Worm (Caenorhabditis elegans): ENCODE results near the gene B0001.8.
A peak's percentile ranks its signal among the peaks of the same experiment; 100 is the strongest.

Gene B0001.8

DNA sequence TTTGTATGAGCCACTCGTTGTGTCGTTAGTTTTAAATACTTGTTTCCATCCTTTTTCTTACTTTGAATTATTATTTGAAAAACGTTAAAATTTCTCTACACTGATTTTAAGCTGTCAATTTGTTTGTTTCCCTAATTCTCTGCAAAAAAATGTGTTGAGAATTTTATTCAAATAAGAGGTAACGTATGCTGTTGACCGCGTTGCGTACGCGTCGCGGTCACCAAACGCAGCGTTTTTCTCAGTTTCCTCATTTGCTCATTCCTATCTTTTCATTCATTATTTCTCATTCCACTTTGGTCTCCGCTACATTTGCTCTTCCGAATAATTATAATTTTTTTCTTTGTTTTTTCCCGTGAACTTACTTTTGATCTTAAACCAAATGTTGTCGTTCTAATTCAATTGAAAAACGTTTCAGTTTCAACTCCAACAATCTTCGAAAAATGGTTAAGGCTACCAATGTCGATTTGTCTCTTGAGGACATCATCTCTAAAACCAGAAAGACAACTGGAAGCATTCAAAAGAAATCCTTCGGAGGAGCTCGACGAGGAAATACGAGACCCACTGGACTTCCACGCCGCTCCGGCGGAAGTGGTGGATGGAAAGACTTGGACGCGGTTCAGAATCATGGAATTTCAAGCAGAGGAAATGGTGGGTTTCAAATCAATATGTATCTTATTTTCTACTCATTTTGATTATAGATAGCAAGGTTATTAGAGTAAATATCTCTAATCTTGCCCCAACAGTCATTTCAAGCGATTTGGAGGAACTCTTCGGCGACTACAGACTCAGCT, 17.8 kb downstream of the B0001.8 start, which contains the start of gene aly-3:
Gene aly-3, plus strand, starts transcription at position 409 of the 791 bp plus-strand sequence.
- TF ChIP-seq unc-39 (tag; optimal IDR thresholded peaks at IDR 0.05) (no peak), nfya-1 (tag; optimal IDR thresholded peaks at IDR 0.05; ENCODE audit: insufficient read depth) (peak; percentile 63), nhr-28 (tag; optimal IDR thresholded peaks at IDR 0.05) (no peak), ama-1 (optimal IDR thresholded peaks at IDR 0.05) (peak; percentile 15), lin-15B (tag; optimal IDR thresholded peaks at IDR 0.05) (peak; percentile 13), elt-2 (tag; optimal IDR thresholded peaks at IDR 0.05) (peak; percentile 4), pha-4 (tag; optimal IDR thresholded peaks at IDR 0.05) (peak; percentile 59), hmg-11 (tag; optimal IDR thresholded peaks at IDR 0.05) (peak; percentile 34), lsy-12 (tag; optimal IDR thresholded peaks at IDR 0.05) (no peak), lin-39 (tag; optimal IDR thresholded peaks at IDR 0.05) (peak; percentile 9), elt-1 (tag; optimal IDR thresholded peaks at IDR 0.05) (no peak), nhr-77 (tag; optimal IDR thresholded peaks at IDR 0.05) (no peak), ztf-11 (tag; optimal IDR thresholded peaks at IDR 0.05) (no peak), nhr-23 (tag; optimal IDR thresholded peaks at IDR 0.05) (no peak)

- TF ChIP-seq nhr-25 (tag; optimal IDR thresholded peaks at IDR 0.05) (peak; percentile 8), lin-15B (tag; optimal IDR thresholded peaks at IDR 0.05) (peak; percentile 68), nfya-1 (tag; optimal IDR thresholded peaks at IDR 0.05; ENCODE audit: insufficient read depth) (peak; percentile 66), pha-4 (tag; optimal IDR thresholded peaks at IDR 0.05) (peak; percentile 81), lin-39 (tag; optimal IDR thresholded peaks at IDR 0.05) (peak; percentile 30), snpc-4 (tag; optimal IDR thresholded peaks at IDR 0.05) (peak; percentile 7), fkh-10 (GFP tag; optimal IDR thresholded peaks at IDR 0.05) (no peak), elt-2 (tag; optimal IDR thresholded peaks at IDR 0.05) (peak; percentile 2), elt-3 (tag; optimal IDR thresholded peaks at IDR 0.05) (no peak)
Observed at ce11 chrIV:12121076-12121475, 19.8 kb downstream of the B0001.8 start, which contains the start of the genes ddb-1 and M18.6. Gene ddb-1, minus strand, starts transcription at chrIV:12121165. Gene M18.6, plus strand, starts transcription at chrIV:12121310.

DNA sequence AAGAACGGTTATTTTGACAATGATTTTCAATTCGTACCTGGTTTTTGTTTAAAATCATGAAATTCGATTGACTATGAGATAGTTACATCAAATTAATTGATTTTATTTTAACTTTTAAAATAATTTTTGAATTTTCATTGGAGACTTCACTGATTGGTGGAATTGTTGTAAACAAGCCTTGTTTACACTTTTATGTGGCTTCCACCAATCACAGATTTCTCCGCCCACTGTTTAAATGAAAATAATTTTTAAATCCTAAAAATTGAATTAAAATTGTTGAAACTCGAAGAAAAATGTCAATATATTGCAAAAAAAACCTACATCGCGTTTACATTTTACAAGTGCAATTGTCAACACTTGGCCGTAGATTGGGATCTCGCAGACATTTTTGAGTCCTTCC, 20.3 kb downstream of the B0001.8 start:
- no peak for TF ChIP-seq ztf-11 (tag; optimal IDR thresholded peaks at IDR 0.05)
- TF ChIP-seq mml-1 (tag; optimal IDR thresholded peaks at IDR 0.05): no peak
- TF ChIP-seq nfya-1 (tag; optimal IDR thresholded peaks at IDR 0.05; ENCODE audit: insufficient read depth): peak; percentile 97
- TF ChIP-seq jun-1 (tag; optimal IDR thresholded peaks at IDR 0.05): no peak

DNA sequence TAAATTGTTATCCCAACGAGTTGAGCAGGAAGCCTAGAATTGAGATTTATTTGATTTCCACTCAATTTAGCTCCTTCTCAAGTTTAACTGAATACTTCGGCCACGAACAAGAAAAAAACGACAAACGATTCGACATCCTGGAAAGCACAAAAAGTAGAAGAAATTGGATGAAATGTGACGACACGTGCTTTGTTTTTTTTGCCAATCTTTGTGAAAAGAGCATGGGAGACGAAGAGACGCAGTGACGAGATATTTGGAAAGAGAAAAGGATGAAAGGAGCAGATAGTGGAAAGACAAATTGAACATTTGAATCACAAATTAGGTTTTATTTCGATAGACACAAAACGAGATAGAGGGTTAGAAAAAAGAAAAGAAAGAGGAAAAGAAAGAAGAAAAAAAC, 26.4 kb downstream of the B0001.8 start:
- peak; percentile 81 for TF ChIP-seq fkh-10 (GFP tag; optimal IDR thresholded peaks at IDR 0.05)
- no peak for TF ChIP-seq ceh-16 (tag; optimal IDR thresholded peaks at IDR 0.05)
- TF ChIP-seq nfya-1 (tag; optimal IDR thresholded peaks at IDR 0.05; ENCODE audit: insufficient read depth): peak; percentile 17

ce11 chrIV:12113056-12113455, 27.8 kb downstream of the B0001.8 start:
- peak; percentile 43 for TF ChIP-seq egl-5 (tag; optimal IDR thresholded peaks at IDR 0.05)
- peak; percentile 17 for TF ChIP-seq nfya-1 (tag; optimal IDR thresholded peaks at IDR 0.05; ENCODE audit: insufficient read depth)
- TF ChIP-seq ceh-82 (tag; optimal IDR thresholded peaks at IDR 0.05): no peak

ce11 chrIV:12111477-12111876, 29.4 kb downstream of the B0001.8 start, which contains the start of gene dlc-2:
Gene dlc-2, minus strand, starts transcription at chrIV:12111577.
- TF ChIP-seq ztf-4 (tag; optimal IDR thresholded peaks at IDR 0.05) (no peak), lin-39 (tag; optimal IDR thresholded peaks at IDR 0.05) (no peak), fkh-10 (GFP tag; optimal IDR thresholded peaks at IDR 0.05) (no peak), fos-1 (tag; optimal IDR thresholded peaks at IDR 0.05) (no peak), zag-1 (tag; optimal IDR thresholded peaks at IDR 0.05) (no peak), nhr-28 (tag; optimal IDR thresholded peaks at IDR 0.05) (no peak), pqm-1 (tag; optimal IDR thresholded peaks at IDR 0.05) (no peak), hmg-11 (tag; optimal IDR thresholded peaks at IDR 0.05) (no peak), nhr-23 (tag; optimal IDR thresholded peaks at IDR 0.05) (no peak), nhr-67 (tag; optimal IDR thresholded peaks at IDR 0.05) (no peak), fkh-2 (tag; optimal IDR thresholded peaks at IDR 0.05) (no peak), snpc-4 (tag; optimal IDR thresholded peaks at IDR 0.05) (no peak), ztf-11 (tag; optimal IDR thresholded peaks at IDR 0.05) (no peak), aly-2 (tag; optimal IDR thresholded peaks at IDR 0.05) (no peak), lsy-12 (tag; optimal IDR thresholded peaks at IDR 0.05) (no peak)

Measured in whole organism, L3 larva.